Fruit fly (Drosophila melanogaster) whole organism, embryonic: ENCODE measurements around the gene CG46387.

Source experiments
- ATbp ChIP-seq: fragments of 200-800 bp; sonication (Bioruptor generic); optimal IDR thresholded peaks from 2 replicates; lab custom pipeline; 2017; ENCODE audit warnings: missing biosample characterization, mild to moderate bottlenecking, missing genetic modification characterization, missing genetic modification reagents
- Abd-B ChIP-seq: fragments of 200-800 bp; sonication (Bioruptor generic); optimal IDR thresholded peaks from 2 replicates; lab custom pipeline; 2018; ENCODE audit warnings: missing biosample characterization, mild to moderate bottlenecking, missing genetic modification characterization, moderate library complexity
- Atf-2 ChIP-seq: fragments of 200-800 bp; sonication (Bioruptor generic); optimal IDR thresholded peaks from 2 replicates; lab custom pipeline; 2016; ENCODE audit warnings: missing biosample characterization, missing genetic modification characterization
- Bgb ChIP-seq: fragments of 200-800 bp; sonication (Bioruptor generic); IDR thresholded peaks from 2 replicates; pipeline ENCODE4 v1.3.6; 2022; ENCODE audit warnings: missing biosample characterization, missing genetic modification characterization; ENCODE audit not compliant: partially characterized antibody
- CG11560 ChIP-seq: fragments of 200-800 bp; sonication (Bioruptor generic); IDR thresholded peaks from 3 replicates; pipeline ENCODE4 v1.3.6; 2022; ENCODE audit warnings: missing biosample characterization, missing genetic modification characterization
- CG12071 ChIP-seq: fragments of 200-800 bp; sonication (Bioruptor generic); optimal IDR thresholded peaks from 3 replicates; lab custom pipeline; 2018; ENCODE audit warnings: missing biosample characterization, mild to moderate bottlenecking, missing genetic modification characterization
- CG12391 ChIP-seq: fragments of 200-800 bp; sonication (Bioruptor generic); optimal IDR thresholded peaks from 3 replicates; lab custom pipeline; 2018; ENCODE audit warnings: missing biosample characterization, mild to moderate bottlenecking, missing genetic modification characterization, moderate library complexity
- CG13296 ChIP-seq: fragments of 200-800 bp; sonication (Bioruptor generic); optimal IDR thresholded peaks from 3 replicates; lab custom pipeline; 2018; ENCODE audit warnings: missing biosample characterization, mild to moderate bottlenecking, missing genetic modification characterization
- CG15514 ChIP-seq: fragments of 200-800 bp; sonication (Bioruptor generic); optimal IDR thresholded peaks from 3 replicates; lab custom pipeline; 2017; ENCODE audit warnings: missing biosample characterization, missing genetic modification characterization, mild to moderate bottlenecking, moderate library complexity, missing genetic modification reagents
- CG18619 ChIP-seq: fragments of 200-800 bp; sonication (Bioruptor generic); optimal IDR thresholded peaks from 3 replicates; lab custom pipeline; 2017; ENCODE audit warnings: missing biosample characterization, mild to moderate bottlenecking, missing genetic modification characterization
- CG2120 ChIP-seq: fragments of 200-800 bp; sonication (Bioruptor generic); optimal IDR thresholded peaks from 3 replicates; lab custom pipeline; 2016; ENCODE audit warnings: missing biosample characterization, missing genetic modification characterization
- CG2199 ChIP-seq: fragments of 200-800 bp; sonication (Bioruptor generic); IDR thresholded peaks from 3 replicates; pipeline ENCODE4 v1.3.6; 2022; ENCODE audit warnings: missing biosample characterization, missing genetic modification characterization
- CG42726 ChIP-seq: fragments of 200-800 bp; sonication (Bioruptor generic); IDR thresholded peaks from 2 replicates; pipeline ENCODE4 v1.3.6; 2022; ENCODE audit warnings: missing biosample characterization, missing genetic modification characterization; ENCODE audit not compliant: partially characterized antibody
- CG5180 ChIP-seq: fragments of 200-800 bp; sonication (Bioruptor generic); optimal IDR thresholded peaks from 3 replicates; lab custom pipeline; 2017; ENCODE audit warnings: missing biosample characterization, missing genetic modification characterization, mild to moderate bottlenecking, moderate library complexity, missing genetic modification reagents
- Camta ChIP-seq: fragments of 200-800 bp; sonication (Bioruptor generic); optimal IDR thresholded peaks from 2 replicates; lab custom pipeline; 2016; ENCODE audit warnings: missing biosample characterization, missing genetic modification characterization
- CkIIα-i1 ChIP-seq: fragments of 200-800 bp; sonication (Bioruptor generic); IDR thresholded peaks from 2 replicates; pipeline ENCODE4 v1.3.6; 2022; ENCODE audit warnings: missing biosample characterization, missing genetic modification characterization
- Dip2 ChIP-seq: fragments of 200-800 bp; sonication (Bioruptor generic); IDR thresholded peaks from 2 replicates; pipeline ENCODE4 v1.3.6; 2022; ENCODE audit warnings: missing biosample characterization, missing genetic modification characterization
- Ets97D ChIP-seq: fragments of 200-800 bp; sonication (Bioruptor generic); optimal IDR thresholded peaks from 3 replicates; lab custom pipeline; 2016; ENCODE audit warnings: missing biosample characterization, missing genetic modification characterization
- HLHmδ ChIP-seq: fragments of 200-800 bp; sonication (Bioruptor generic); optimal IDR thresholded peaks from 2 replicates; lab custom pipeline; 2018; ENCODE audit warnings: missing biosample characterization, mild to moderate bottlenecking, missing genetic modification characterization, moderate library complexity
- HmgD ChIP-seq: fragments of 200-800 bp; sonication (Bioruptor generic); optimal IDR thresholded peaks from 3 replicates; lab custom pipeline; 2016; ENCODE audit warnings: missing biosample characterization, missing genetic modification characterization
- Hr3 ChIP-seq: fragments of 200-800 bp; sonication (Bioruptor generic); optimal IDR thresholded peaks from 3 replicates; lab custom pipeline; 2016; ENCODE audit warnings: missing biosample characterization, missing genetic modification characterization
- MBD-R2 ChIP-seq: fragments of 200-800 bp; sonication (Bioruptor generic); IDR thresholded peaks from 2 replicates; pipeline ENCODE4 v1.3.6; 2022; ENCODE audit warnings: missing biosample characterization, missing genetic modification characterization
- MTF-1 ChIP-seq: fragments of 200-800 bp; sonication (Bioruptor generic); optimal IDR thresholded peaks from 2 replicates; lab custom pipeline; 2018; ENCODE audit warnings: missing biosample characterization, mild to moderate bottlenecking, missing genetic modification characterization, borderline replicate concordance
- NC2α ChIP-seq: fragments of 200-800 bp; sonication (Bioruptor generic); optimal IDR thresholded peaks from 2 replicates; lab custom pipeline; 2016; ENCODE audit warnings: missing biosample characterization, missing genetic modification characterization
- Nf-YC ChIP-seq: fragments of 200-800 bp; optimal IDR thresholded peaks from 3 replicates; lab custom pipeline; 2019; ENCODE audit warnings: missing biosample characterization, mild to moderate bottlenecking, missing genetic modification characterization, moderate library complexity
- Opbp ChIP-seq: fragments of 200-800 bp; sonication (Bioruptor generic); IDR thresholded peaks from 3 replicates; pipeline ENCODE4 v1.3.6; 2022; ENCODE audit warnings: missing biosample characterization, missing genetic modification characterization; ENCODE audit not compliant: partially characterized antibody
- Ravus ChIP-seq: fragments of 200-800 bp; sonication (Bioruptor generic); IDR thresholded peaks from 2 replicates; pipeline ENCODE4 v1.3.6; 2022; ENCODE audit warnings: missing biosample characterization, missing genetic modification characterization
- Sin3A ChIP-seq: fragments of >200 bp; optimal IDR thresholded peaks from 2 replicates; lab custom pipeline; 2018
- Usf ChIP-seq: fragments of 200-800 bp; sonication (Bioruptor generic); optimal IDR thresholded peaks from 2 replicates; lab custom pipeline; 2017; ENCODE audit warnings: missing genotype, missing biosample characterization, missing genetic modification characterization
- Xrp1 ChIP-seq: fragments of 200-800 bp; sonication (Bioruptor generic); IDR thresholded peaks from 2 replicates; pipeline ENCODE4 v1.3.6; 2022; ENCODE audit warnings: missing biosample characterization, missing genetic modification characterization
- cato ChIP-seq: fragments of 200-800 bp; sonication (Bioruptor generic); optimal IDR thresholded peaks from 2 replicates; lab custom pipeline; 2016; ENCODE audit warnings: missing biosample characterization, missing genetic modification characterization, borderline replicate concordance
- chinmo ChIP-seq: fragments of 200-800 bp; sonication (Bioruptor generic); IDR thresholded peaks from 4 replicates; pipeline ENCODE4 v1.3.6; 2022; ENCODE audit warnings: missing biosample characterization, missing genetic modification characterization; ENCODE audit not compliant: partially characterized antibody
- chm ChIP-seq: fragments of 200-800 bp; sonication (Bioruptor generic); IDR thresholded peaks from 2 replicates; pipeline ENCODE4 v1.3.6; 2022; ENCODE audit warnings: missing biosample characterization, missing genetic modification characterization
- crc ChIP-seq: fragments of 200-800 bp; sonication (Bioruptor generic); optimal IDR thresholded peaks from 2 replicates; lab custom pipeline; 2016; ENCODE audit warnings: missing biosample characterization, missing genetic modification characterization
- gfzf ChIP-seq: fragments of 200-800 bp; sonication (Bioruptor generic); optimal IDR thresholded peaks from 2 replicates; lab custom pipeline; 2016; ENCODE audit warnings: missing biosample characterization, mild to moderate bottlenecking, missing genetic modification characterization, moderate library complexity
- hth ChIP-seq: fragments of >200 bp; optimal IDR thresholded peaks from 2 replicates; lab custom pipeline; 2017; ENCODE audit warnings: inconsistent platforms
- maf-S ChIP-seq: fragments of 200-800 bp; sonication (Bioruptor generic); optimal IDR thresholded peaks from 2 replicates; lab custom pipeline; 2016; ENCODE audit warnings: missing biosample characterization, missing genetic modification characterization
- pnt ChIP-seq: fragments of 200-800 bp; sonication (Bioruptor generic); optimal IDR thresholded peaks from 3 replicates; lab custom pipeline; 2016; ENCODE audit warnings: missing biosample characterization, missing genetic modification characterization
- run ChIP-seq: fragments of 200-800 bp; sonication (Bioruptor generic); optimal IDR thresholded peaks from 3 replicates; lab custom pipeline; 2018; ENCODE audit warnings: missing biosample characterization, mild to moderate bottlenecking, missing genetic modification characterization
- sc ChIP-seq, 3 experiments: fragments of >200 bp in 2 of 3; fragments of 200-800 bp in 1 of 3; sonication (Bioruptor generic) in 1 of 3; optimal IDR thresholded peaks; 2 replicates in 2 of 3; 3 replicates in 1 of 3; lab custom pipeline; 2017; ENCODE audit warnings: mild to moderate bottlenecking in 1 of 3, missing biosample characterization in 1 of 3, missing genetic modification characterization in 1 of 3, missing genetic modification reagents in 1 of 3
- sens ChIP-seq: fragments of 200-800 bp; sonication (Bioruptor generic); peaks from one replicate; lab custom pipeline; 2016; ENCODE audit warnings: missing biosample characterization, missing genetic modification characterization
- sqz ChIP-seq: fragments of 200-800 bp; sonication (Bioruptor generic); optimal IDR thresholded peaks from 3 replicates; lab custom pipeline; 2018; ENCODE audit warnings: missing biosample characterization, mild to moderate bottlenecking, missing genetic modification characterization
- sug ChIP-seq: fragments of 200-800 bp; optimal IDR thresholded peaks from 2 replicates; lab custom pipeline; 2019; ENCODE audit warnings: missing biosample characterization, mild to moderate bottlenecking, missing genetic modification characterization, moderate library complexity
- tap ChIP-seq: fragments of 200-800 bp; optimal IDR thresholded peaks from 3 replicates; lab custom pipeline; 2019; ENCODE audit warnings: missing biosample characterization, mild to moderate bottlenecking, missing genetic modification characterization, moderate library complexity
- twi ChIP-seq: fragments of 200-800 bp; optimal IDR thresholded peaks from 2 replicates; lab custom pipeline; 2019; ENCODE audit warnings: missing biosample characterization, mild to moderate bottlenecking, missing genetic modification characterization, moderate library complexity
- tx ChIP-seq: fragments of 200-800 bp; sonication (Bioruptor generic); optimal IDR thresholded peaks from 2 replicates; lab custom pipeline; 2016; ENCODE audit warnings: missing biosample characterization, missing genetic modification characterization
- vvl ChIP-seq: fragments of 200-800 bp; sonication (Bioruptor generic); IDR thresholded peaks from 2 replicates; pipeline ENCODE4 v1.3.6; 2022; ENCODE audit warnings: missing biosample characterization, missing genetic modification characterization
- zf30C ChIP-seq: fragments of 200-800 bp; sonication (Bioruptor generic); optimal IDR thresholded peaks from 3 replicates; lab custom pipeline; 2018; ENCODE audit warnings: missing biosample characterization, mild to moderate bottlenecking, missing genetic modification characterization

CG46387 gene

DNA sequence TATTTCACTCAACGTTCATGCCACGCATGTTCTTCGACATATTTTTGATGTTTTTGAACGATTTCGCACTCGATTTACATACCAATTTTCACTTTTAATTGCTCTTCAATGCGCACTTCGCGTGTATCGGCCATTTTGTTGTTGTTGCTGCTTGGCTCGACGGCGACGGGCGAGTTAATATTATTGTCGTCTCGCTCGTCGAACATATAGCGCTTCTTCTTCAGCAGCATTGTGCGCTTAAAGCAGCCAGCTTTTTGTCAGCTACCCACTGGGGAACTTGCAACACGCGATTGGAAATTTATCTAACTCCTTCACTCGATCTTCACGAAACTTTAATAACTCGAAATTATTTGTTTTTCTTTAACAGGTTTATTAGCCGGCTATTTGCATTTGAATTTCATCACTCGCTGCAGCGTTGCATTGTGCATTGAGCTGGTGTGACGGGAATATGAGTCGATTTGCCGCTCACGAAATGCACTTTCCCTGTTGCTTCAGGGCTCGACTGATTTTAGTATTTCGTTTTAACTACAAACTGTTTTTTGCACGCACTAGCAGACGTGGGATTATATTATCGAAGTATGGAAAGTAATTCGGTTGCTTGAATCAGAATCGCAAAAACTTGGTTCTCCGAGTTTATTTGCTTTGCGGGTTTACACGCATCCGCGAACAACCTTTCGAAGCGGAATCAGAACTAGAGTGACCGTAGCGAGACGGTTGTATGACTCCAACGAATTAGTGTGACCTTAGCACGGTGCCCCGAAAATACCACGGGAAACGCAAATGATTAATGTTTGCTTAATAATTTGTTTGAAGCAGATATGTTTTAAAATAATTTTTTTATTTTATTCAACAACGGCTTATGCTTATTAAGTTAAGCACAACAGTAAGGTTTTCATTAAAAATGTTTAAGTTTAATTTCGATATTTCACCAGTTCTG lies 43.6 kb upstream of the CG46387 start, which contains the start of gene RasGAP1:
TSS of gene RasGAP1 (minus strand) at position 703 of the 937 bp plus-strand sequence.
- TF ChIP-seq CG12071 (no peak), chm (GFP tag; lab: Robert Waterston, UW) (peak; percentile 52), chinmo (GFP tag; lab: Robert Waterston, UW) (peak; percentile 94; the same call in 2 of the 4 replicates), Nf-YC (peak; percentile 9), gfzf (GFP tag; lab: Kevin White, UChicago) (peak; percentile 78), Camta (no peak), Ets97D (GFP tag; lab: Kevin White, UChicago) (peak; percentile 10), Bgb (GFP tag; lab: Robert Waterston, UW) (no peak; the same call in 1 of the 2 replicates), HmgD (GFP tag; lab: Kevin White, UChicago) (peak; percentile 84), sug (tag; lab: Kevin White, UChicago) (peak; percentile 22), Opbp (peak; percentile 55; the same call in 2 of the 3 replicates), Abd-B (GFP tag; lab: Kevin White, UChicago) (peak; percentile 15), CG5180 (GFP tag; lab: Kevin White, UChicago) (peak; percentile 46), CG12391 (tag; lab: Kevin White, UChicago) (no peak), Ravus (GFP tag; lab: Robert Waterston, UW) (no peak), Sin3A (lab: Kevin White, UChicago) (peak; percentile 94), MBD-R2 (GFP tag; lab: Robert Waterston, UW) (peak; percentile 24; the same call in 1 of the 2 replicates), vvl (peak; percentile 51), CG15514 (peak; percentile 65), run (no peak), Hr3 (GFP tag; lab: Kevin White, UChicago) (no peak), CG2199 (GFP tag; lab: Robert Waterston, UW) (0 out of 3 replicates have a peak, but pooled peaks have one; percentile 33), Atf-2 (GFP tag; lab: Kevin White, UChicago) (no peak), Usf (GFP tag; lab: Kevin White, UChicago) (no peak), sens (GFP tag; lab: Kevin White, UChicago) (peak; percentile 66), MTF-1 (GFP tag; lab: Kevin White, UChicago) (peak; percentile 13), Dip2 (GFP tag; lab: Robert Waterston, UW) (no peak), maf-S (GFP tag; lab: Kevin White, UChicago) (no peak), CG42726 (GFP tag; lab: Robert Waterston, UW) (peak; percentile 30), NC2α (GFP tag; lab: Kevin White, UChicago) (no peak), pnt (GFP tag; lab: Kevin White, UChicago) (no peak), CG11560 (tag; lab: Robert Waterston, UW) (peak; percentile 95), crc (peak; percentile 7), sc (optimal IDR thresholded peaks at IDR 0.05; lab: Kevin White, UChicago) (no peak), sc (GFP tag; optimal IDR thresholded peaks at IDR 0.05; lab: Kevin White, UChicago) (no peak), sqz (GFP tag; lab: Kevin White, UChicago) (peak; percentile 24), CG2120 (GFP tag; lab: Kevin White, UChicago) (no peak), HLHmδ (GFP tag; lab: Kevin White, UChicago) (peak; percentile 47), CkIIα-i1 (no peak), hth (lab: Kevin White, UChicago) (no peak), zf30C (GFP tag; lab: Kevin White, UChicago) (no peak), CG18619 (GFP tag; lab: Kevin White, UChicago) (no peak), tap (tag; lab: Kevin White, UChicago) (peak; percentile 27), Xrp1 (GFP tag; lab: Robert Waterston, UW) (no peak), ATbp (GFP tag; lab: Kevin White, UChicago) (peak; percentile 2), CG13296 (no peak), twi (tag; lab: Kevin White, UChicago) (no peak), cato (no peak), tx (GFP tag; lab: Kevin White, UChicago) (no peak)
